Fruit fly (Drosophila melanogaster): ENCODE results near the gene Pitslre.

Gene Pitslre

dm6 chr3L:20771001-20771890 lies at the start of gene Pitslre, which contains the start of gene CG4042 (continued):
- TF ChIP-seq aop (GFP tag; IDR thresholded peaks at IDR 0.05), result no peak
- peak; percentile 73 for TF ChIP-seq unc-4 (GFP tag; IDR thresholded peaks at IDR 0.05; ENCODE audit: partially characterized antibody)
- no peak; the same call in 2 of the 3 replicates for TF ChIP-seq so (GFP tag; IDR thresholded peaks at IDR 0.05)
- TF ChIP-seq Ets65A (GFP tag), result peak; percentile 83
- TF ChIP-seq CG42726 (GFP tag; IDR thresholded peaks at IDR 0.05; ENCODE audit: partially characterized antibody), result 0 out of 2 replicates have a peak, but pooled peaks have one; percentile 30
- peak; percentile 21 for TF ChIP-seq CG12659 (GFP tag; optimal IDR thresholded peaks at IDR 0.05)
- TF ChIP-seq ewg (GFP tag; optimal IDR thresholded peaks at IDR 0.05), result peak; percentile 40
- peak; percentile 33 for TF ChIP-seq CG3847 (GFP tag; IDR thresholded peaks at IDR 0.05)
- no peak for TF ChIP-seq CG17328 (GFP tag; IDR thresholded peaks at IDR 0.05)
- TF ChIP-seq run (tag; optimal IDR thresholded peaks at IDR 0.05), result no peak
- no peak for TF ChIP-seq Hand (GFP tag; optimal IDR thresholded peaks at IDR 0.05)
- TF ChIP-seq slou (GFP tag; optimal IDR thresholded peaks at IDR 0.05), result peak; percentile 30
- TF ChIP-seq HLHmδ (GFP tag; optimal IDR thresholded peaks at IDR 0.05), result no peak
- peak; percentile 26 for TF ChIP-seq CoRest (tag; optimal IDR thresholded peaks at IDR 0.05)
- no peak for TF ChIP-seq z (GFP tag; IDR thresholded peaks at IDR 0.05)
- peak; percentile 16 for TF ChIP-seq PHDP (tag; optimal IDR thresholded peaks at IDR 0.05)
- peak; percentile 23; the same call in 1 of the 3 replicates for TF ChIP-seq tgo (GFP tag; IDR thresholded peaks at IDR 0.05)
- 0 out of 2 replicates have a peak, but pooled peaks have one; percentile 36 for TF ChIP-seq Atf6 (GFP tag; IDR thresholded peaks at IDR 0.05)
- no peak for TF ChIP-seq sc (optimal IDR thresholded peaks at IDR 0.05)
- no peak for TF ChIP-seq sc (GFP tag; optimal IDR thresholded peaks at IDR 0.05)
- peak; percentile 72 for TF ChIP-seq CG2129 (GFP tag; IDR thresholded peaks at IDR 0.05; ENCODE audit: partially characterized antibody)
- no peak for TF ChIP-seq ATbp (GFP tag; optimal IDR thresholded peaks at IDR 0.05)
- peak; percentile 23; the same call in 1 of the 3 replicates for TF ChIP-seq Opbp (GFP tag; IDR thresholded peaks at IDR 0.05; ENCODE audit: partially characterized antibody)
- no peak for TF ChIP-seq zf30C (GFP tag; optimal IDR thresholded peaks at IDR 0.05)
- TF ChIP-seq Chrac-16 (GFP tag; optimal IDR thresholded peaks at IDR 0.05), result peak; percentile 60
- TF ChIP-seq CG10366 (GFP tag; IDR thresholded peaks at IDR 0.05), result no peak
- peak; percentile 58 for TF ChIP-seq tio (GFP tag; optimal IDR thresholded peaks at IDR 0.05)
- no peak for TF ChIP-seq wdn (GFP tag; IDR thresholded peaks at IDR 0.05)
- TF ChIP-seq wor (GFP tag; IDR thresholded peaks at IDR 0.05), result no peak
- TF ChIP-seq CG10959 (GFP tag; IDR thresholded peaks at IDR 0.05), result no peak
- peak; percentile 36 for TF ChIP-seq bbx (GFP tag; IDR thresholded peaks at IDR 0.05; ENCODE audit: partially characterized antibody)
- peak; percentile 18 for TF ChIP-seq dmrt11E (tag; optimal IDR thresholded peaks at IDR 0.05)
- TF ChIP-seq CG18262 (tag; optimal IDR thresholded peaks at IDR 0.05), result peak; percentile 28
- no peak for TF ChIP-seq fu2 (GFP tag; optimal IDR thresholded peaks at IDR 0.05)
- no peak for TF ChIP-seq bigmax (GFP tag; optimal IDR thresholded peaks at IDR 0.05)
- TF ChIP-seq Tbp (GFP tag; optimal IDR thresholded peaks at IDR 0.05), result no peak
- TF ChIP-seq Spps (tag; optimal IDR thresholded peaks at IDR 0.05), result no peak
- TF ChIP-seq chn (GFP tag; optimal IDR thresholded peaks at IDR 0.05), result peak; percentile 29
- no peak for TF ChIP-seq CG12769 (tag; optimal IDR thresholded peaks at IDR 0.05)
- TF ChIP-seq Blimp-1 (GFP tag; optimal IDR thresholded peaks at IDR 0.05), result peak; percentile 21
- no peak for TF ChIP-seq tna (GFP tag; IDR thresholded peaks at IDR 0.05; ENCODE audit: partially characterized antibody)
- TF ChIP-seq CG5953 (GFP tag; IDR thresholded peaks at IDR 0.05), result no peak
- TF ChIP-seq ab (GFP tag; optimal IDR thresholded peaks at IDR 0.05), result no peak
- peak; percentile 99 for TF ChIP-seq phol (tag; optimal IDR thresholded peaks at IDR 0.05)
- TF ChIP-seq YL-1 (GFP tag; optimal IDR thresholded peaks at IDR 0.05), result peak; percentile 73
- TF ChIP-seq CG18599 (GFP tag; optimal IDR thresholded peaks at IDR 0.05), result peak; percentile 34
- peak; percentile 13 for TF ChIP-seq odd (GFP tag; optimal IDR thresholded peaks at IDR 0.05)
- no peak for TF ChIP-seq CG17802 (tag; optimal IDR thresholded peaks at IDR 0.05)

All from whole organism, embryonic.